Worm (Caenorhabditis elegans): ENCODE results near the gene clec-166.

The clec-166 gene

DNA sequence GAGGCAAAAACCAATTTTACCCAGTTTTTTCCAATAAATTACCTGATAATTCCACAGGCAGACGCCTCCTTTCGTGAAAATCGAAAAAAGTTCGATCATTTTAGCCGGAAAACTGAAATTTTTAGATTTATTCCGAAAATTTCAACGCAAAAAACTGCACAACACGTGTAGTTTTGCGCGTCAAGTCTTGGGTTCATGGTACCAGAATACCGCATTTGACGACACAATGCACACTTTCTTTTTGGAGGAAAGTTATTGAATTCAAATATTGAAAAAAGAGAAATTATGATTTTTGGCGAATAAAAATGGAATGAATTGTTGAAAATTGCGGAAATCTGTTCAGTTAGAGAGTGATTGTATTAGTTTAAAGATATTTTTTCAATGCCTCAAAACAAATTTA is 11.5 kb downstream of the clec-166 start, which contains the start of gene F38A1.8 (continued):
- TF ChIP-seq ceh-88 (GFP tag; IDR thresholded peaks at IDR 0.05), result no peak
- no peak for TF ChIP-seq sup-37 (GFP tag; optimal IDR thresholded peaks at IDR 0.05)
- TF ChIP-seq hlh-4 (tag; optimal IDR thresholded peaks at IDR 0.05), result no peak
- TF ChIP-seq nhr-12 (tag; optimal IDR thresholded peaks at IDR 0.05), result no peak
- peak; percentile 32 for TF ChIP-seq nhr-237 (tag; optimal IDR thresholded peaks at IDR 0.05)
- TF ChIP-seq ceh-82 (tag; optimal IDR thresholded peaks at IDR 0.05), result peak; percentile 36 to 61 (median 42)
- no peak for TF ChIP-seq tlp-1 (tag; optimal IDR thresholded peaks at IDR 0.05)
- peak; percentile 42 for TF ChIP-seq unc-130 (tag; optimal IDR thresholded peaks at IDR 0.05)
- TF ChIP-seq nhr-77 (tag; optimal IDR thresholded peaks at IDR 0.05), result no peak
- TF ChIP-seq fos-1 (tag; optimal IDR thresholded peaks at IDR 0.05), result peak; percentile 9
- TF ChIP-seq lin-13 (GFP tag; optimal IDR thresholded peaks at IDR 0.05), result peak; percentile 39
- no peak for TF ChIP-seq ceh-63 (GFP tag; optimal IDR thresholded peaks at IDR 0.05)
- TF ChIP-seq sox-4 (tag; optimal IDR thresholded peaks at IDR 0.05), result no peak
- peak; percentile 91 to 95 (median 94) for TF ChIP-seq dpl-1 (GFP tag; optimal IDR thresholded peaks at IDR 0.05)
- TF ChIP-seq pqm-1 (tag; optimal IDR thresholded peaks at IDR 0.05), result no peak
- no peak for TF ChIP-seq ceh-90 (tag; optimal IDR thresholded peaks at IDR 0.05)
- peak; percentile 24 for TF ChIP-seq C04F5.9 (tag; optimal IDR thresholded peaks at IDR 0.05)
- TF ChIP-seq tbx-2 (tag; optimal IDR thresholded peaks at IDR 0.05), result peak; percentile 61
- TF ChIP-seq lin-15B (tag; optimal IDR thresholded peaks at IDR 0.05), result peak; percentile 69
- no peak for TF ChIP-seq nhr-28 (tag; optimal IDR thresholded peaks at IDR 0.05)
- TF ChIP-seq hpl-2 (GFP tag; optimal IDR thresholded peaks at IDR 0.05), result no peak
- TF ChIP-seq elt-3 (tag; optimal IDR thresholded peaks at IDR 0.05), result peak in 2 of 6 experiments; percentile 12 to 66
- peak; percentile 40 for TF ChIP-seq nhr-90 (tag; optimal IDR thresholded peaks at IDR 0.05; ENCODE audit: poor library complexity)
- TF ChIP-seq elt-2 (tag; optimal IDR thresholded peaks at IDR 0.05), result no peak
- no peak for TF ChIP-seq ama-1 (optimal IDR thresholded peaks at IDR 0.05)
- no peak for TF ChIP-seq nhr-76 (tag; optimal IDR thresholded peaks at IDR 0.05)
- no peak for TF ChIP-seq C34B4.2 (tag; optimal IDR thresholded peaks at IDR 0.05)
- TF ChIP-seq lin-35 (GFP tag; optimal IDR thresholded peaks at IDR 0.05), result peak; percentile 91 to 96
- no peak for TF ChIP-seq nhr-47 (tag; optimal IDR thresholded peaks at IDR 0.05)
- TF ChIP-seq rnt-1 (tag; optimal IDR thresholded peaks at IDR 0.05), result peak; percentile 77
- no peak for TF ChIP-seq fkh-4 (tag; optimal IDR thresholded peaks at IDR 0.05; ENCODE audit: borderline replicate concordance)
- TF ChIP-seq nhr-19 (GFP tag; conservative IDR thresholded peaks at IDR 0.05), result peak; percentile 57
- TF ChIP-seq nhr-84 (tag; optimal IDR thresholded peaks at IDR 0.05), result no peak
- TF ChIP-seq aha-1 (tag; optimal IDR thresholded peaks at IDR 0.05), result no peak
- TF ChIP-seq C16A3.4 (tag; optimal IDR thresholded peaks at IDR 0.05), result peak; percentile 46
- peak in 1 of 2 experiments; percentile 81 for TF ChIP-seq mdl-1 (tag; optimal IDR thresholded peaks at IDR 0.05)
- peak; percentile 69 for TF ChIP-seq nhr-85 (tag)
- TF ChIP-seq alr-1 (tag; optimal IDR thresholded peaks at IDR 0.05; ENCODE audit: borderline replicate concordance), result no peak
- no peak for TF ChIP-seq lin-39 (tag; optimal IDR thresholded peaks at IDR 0.05)
- TF ChIP-seq vab-15 (tag; optimal IDR thresholded peaks at IDR 0.05), result no peak
- TF ChIP-seq isw-1 (GFP tag; IDR thresholded peaks at IDR 0.05), result peak; percentile 24; the same call in 1 of the 2 replicates
- no peak for TF ChIP-seq egl-27 (tag; optimal IDR thresholded peaks at IDR 0.05)
- TF ChIP-seq lir-3 (tag; optimal IDR thresholded peaks at IDR 0.05; ENCODE audit: poor library complexity), result no peak
- TF ChIP-seq dsc-1 (tag; optimal IDR thresholded peaks at IDR 0.05), result peak; percentile 6
- TF ChIP-seq pax-3 (tag; optimal IDR thresholded peaks at IDR 0.05), result no peak
- no peak for TF ChIP-seq zag-1 (tag; optimal IDR thresholded peaks at IDR 0.05)
- peak; percentile 73 for TF ChIP-seq mep-1 (tag; optimal IDR thresholded peaks at IDR 0.05)
- peak; percentile 21 for TF ChIP-seq unc-86 (tag; optimal IDR thresholded peaks at IDR 0.05)
